Worm (Caenorhabditis elegans) whole organism, mixed stage, embryonic: ENCODE results near the gene F28A10.7.
"Not testable (repeated sequence)": the region's sequence is repeated elsewhere in the genome, so short reads cannot be mapped to it uniquely, and the experiment has no call there.

Source experiments
- M03D4.4 ChIP-seq: sonication (generic microtip); optimal IDR thresholded peaks from 2 replicates; lab custom pipeline; 2017; ENCODE audit warnings: mild to moderate bottlenecking, missing genetic modification characterization, missing compliant biosample characterization
- bed-3 ChIP-seq: fragments of 200-800 bp; sonication (Bioruptor generic); optimal IDR thresholded peaks from 3 replicates; lab custom pipeline; 2018; ENCODE audit warnings: mild to moderate bottlenecking, missing genetic modification characterization, moderate library complexity, missing compliant biosample characterization
- blmp-1 ChIP-seq: fragments of 150-350 bp; optimal IDR thresholded peaks from 2 replicates; lab custom pipeline; 2014; ENCODE audit warnings: missing biosample characterization, missing genetic modification characterization
- ceh-39 ChIP-seq: fragments of 150-350 bp; optimal IDR thresholded peaks from 2 replicates; lab custom pipeline; 2014; ENCODE audit warnings: missing biosample characterization, missing genetic modification characterization
- ceh-43 ChIP-seq: fragments of 200-800 bp; sonication (Bioruptor generic); optimal IDR thresholded peaks from 2 replicates; lab custom pipeline; 2018; ENCODE audit warnings: mild to moderate bottlenecking, missing genetic modification characterization, moderate library complexity, missing compliant biosample characterization
- ceh-83 ChIP-seq: fragments of 200-800 bp; sonication (Bioruptor generic); optimal IDR thresholded peaks from 2 replicates; lab custom pipeline; 2018; ENCODE audit warnings: mild to moderate bottlenecking, missing genetic modification characterization, missing compliant biosample characterization
- ces-1 ChIP-seq: fragments of 150-350 bp; optimal IDR thresholded peaks from 2 replicates; lab custom pipeline; 2014; ENCODE audit warnings: missing biosample characterization, missing genetic modification reagents, missing genetic modification characterization
- cnd-1 ChIP-seq: fragments of 200-800 bp; sonication (Bioruptor generic); optimal IDR thresholded peaks from 2 replicates; lab custom pipeline; 2018; ENCODE audit warnings: mild to moderate bottlenecking, missing genetic modification characterization, missing compliant biosample characterization
- elt-1 ChIP-seq: sonication (generic microtip); optimal IDR thresholded peaks from 2 replicates; lab custom pipeline; 2017; ENCODE audit warnings: missing genetic modification characterization, mild to moderate bottlenecking, missing compliant biosample characterization, antibody characterized with exemption, moderate library complexity, borderline replicate concordance; ENCODE audit not compliant: insufficient read depth
- flh-1 ChIP-seq: fragments of 200-800 bp; sonication (Bioruptor generic); optimal IDR thresholded peaks from 2 replicates; lab custom pipeline; 2018; ENCODE audit warnings: mild to moderate bottlenecking, missing genetic modification characterization, moderate library complexity, missing compliant biosample characterization
- hlh-1 ChIP-seq: fragments of 150-350 bp; optimal IDR thresholded peaks from 2 replicates; lab custom pipeline; 2014; ENCODE audit warnings: missing biosample characterization, missing genetic modification reagents, missing genetic modification characterization
- lin-13 ChIP-seq: fragments of 150-350 bp; optimal IDR thresholded peaks from 2 replicates; lab custom pipeline; 2014; ENCODE audit warnings: missing biosample characterization, missing genetic modification characterization
- lin-32 ChIP-seq: fragments of 200-800 bp; sonication (Bioruptor generic); optimal IDR thresholded peaks from 2 replicates; lab custom pipeline; 2018; ENCODE audit warnings: mild to moderate bottlenecking, missing genetic modification characterization, missing compliant biosample characterization
- lsy-2 ChIP-seq: fragments of 150-350 bp; optimal IDR thresholded peaks from 2 replicates; lab custom pipeline; 2014; ENCODE audit warnings: missing biosample characterization, missing genetic modification characterization
- mab-5 ChIP-seq: fragments of 150-350 bp; optimal IDR thresholded peaks from 2 replicates; lab custom pipeline; 2014; ENCODE audit warnings: missing biosample characterization, missing genetic modification characterization
- mep-1 ChIP-seq: fragments of 150-350 bp; optimal IDR thresholded peaks from 2 replicates; lab custom pipeline; 2017; ENCODE audit warnings: missing biosample characterization, missing genetic modification reagents, missing genetic modification characterization, inconsistent platforms
- mls-2 ChIP-seq: sonication (generic microtip); optimal IDR thresholded peaks from 2 replicates; lab custom pipeline; 2016; ENCODE audit warnings: mild to moderate bottlenecking, missing genetic modification characterization, moderate library complexity, missing compliant biosample characterization
- nhr-12 ChIP-seq: fragments of 150-350 bp; optimal IDR thresholded peaks from 2 replicates; lab custom pipeline; 2014; ENCODE audit warnings: missing biosample characterization, missing genetic modification characterization
- nhr-2 ChIP-seq: fragments of 150-350 bp; optimal IDR thresholded peaks from 2 replicates; lab custom pipeline; 2014; ENCODE audit warnings: missing biosample characterization, missing genetic modification characterization
- nhr-237 ChIP-seq: fragments of 150-350 bp; optimal IDR thresholded peaks from 2 replicates; lab custom pipeline; 2014; ENCODE audit warnings: missing biosample characterization, missing genetic modification characterization
- nhr-76 ChIP-seq: sonication (generic microtip); optimal IDR thresholded peaks from 2 replicates; lab custom pipeline; 2017; ENCODE audit warnings: missing biosample characterization, missing genetic modification characterization
- sem-2 ChIP-seq: fragments of 200-800 bp; sonication (Bioruptor generic); optimal IDR thresholded peaks from 2 replicates; lab custom pipeline; 2018; ENCODE audit warnings: mild to moderate bottlenecking, missing genetic modification characterization, missing compliant biosample characterization
- snpc-4 ChIP-seq: fragments of 150-350 bp; optimal IDR thresholded peaks from 2 replicates; lab custom pipeline; 2014; ENCODE audit warnings: missing biosample characterization, missing genetic modification characterization
- sptf-1 ChIP-seq: sonication (generic microtip); optimal IDR thresholded peaks from 2 replicates; lab custom pipeline; 2017; ENCODE audit warnings: mild to moderate bottlenecking, missing genetic modification characterization, moderate library complexity, missing compliant biosample characterization
- tbx-8 ChIP-seq: fragments of 200-800 bp; sonication (Bioruptor generic); optimal IDR thresholded peaks from 2 replicates; lab custom pipeline; 2018; ENCODE audit warnings: mild to moderate bottlenecking, missing genetic modification characterization, moderate library complexity, missing compliant biosample characterization
- unc-120 ChIP-seq: sonication (generic microtip); optimal IDR thresholded peaks from 2 replicates; lab custom pipeline; 2017; ENCODE audit warnings: missing genetic modification characterization, missing compliant biosample characterization; ENCODE audit not compliant: poor library complexity, severe bottlenecking
- unc-39 ChIP-seq: fragments of 150-350 bp; optimal IDR thresholded peaks from 2 replicates; lab custom pipeline; 2014; ENCODE audit warnings: missing biosample characterization, missing genetic modification characterization
- unc-62 ChIP-seq: fragments of 150-350 bp; optimal IDR thresholded peaks from 2 replicates; lab custom pipeline; 2014; ENCODE audit warnings: missing biosample characterization, missing genetic modification reagents, missing genetic modification characterization
- zip-8 ChIP-seq: fragments of 150-350 bp; optimal IDR thresholded peaks from 2 replicates; lab custom pipeline; 2014; ENCODE audit warnings: missing biosample characterization, missing genetic modification characterization
- ztf-11 ChIP-seq: fragments of 150-350 bp; optimal IDR thresholded peaks from 2 replicates; lab custom pipeline; 2014; ENCODE audit warnings: missing biosample characterization, missing genetic modification characterization

The F28A10.7 gene

ce11 chrII:868240-868864 is 22.8 kb upstream of the F28A10.7 start, which contains the start of gene fbxc-51:
Gene fbxc-51 (plus strand): TSS chrII:868814.
- peak; percentile 18 for TF ChIP-seq lin-32
- no peak for TF ChIP-seq unc-62
- TF ChIP-seq sptf-1 (tag; lab: Kevin White, UChicago) = no peak
- TF ChIP-seq ceh-43 (GFP tag; lab: Kevin White, UChicago) = no peak
- TF ChIP-seq ceh-39 (tag; lab: Kevin White, UChicago) = no peak
- peak; percentile 71 for TF ChIP-seq nhr-2 (tag; lab: Kevin White, UChicago)
- TF ChIP-seq snpc-4 (tag; lab: Kevin White, UChicago) = no peak
- TF ChIP-seq cnd-1 (tag; lab: Kevin White, UChicago) = peak; percentile 94
- TF ChIP-seq zip-8 (tag; lab: Kevin White, UChicago) = no peak
- TF ChIP-seq bed-3 (GFP tag; lab: Kevin White, UChicago) = no peak
- TF ChIP-seq, all 35 proteins: peak for 3

ce11 chrII:866801-867200 is 21.3 kb upstream of the F28A10.7 start, which contains the start of gene Y46B2A.3:
Gene Y46B2A.3 (minus strand): TSS chrII:866901.
- TF ChIP-seq blmp-1 (tag; lab: Kevin White, UChicago) = no peak
- no peak for TF ChIP-seq mab-5 (tag; lab: Kevin White, UChicago)
- TF ChIP-seq ceh-39 (tag; lab: Kevin White, UChicago) = no peak
- no peak for TF ChIP-seq unc-62
- no peak for TF ChIP-seq sem-2 (GFP tag; lab: Kevin White, UChicago)
- no peak for TF ChIP-seq tbx-8 (GFP tag; lab: Kevin White, UChicago)
- no peak for TF ChIP-seq lsy-2 (tag; lab: Kevin White, UChicago)

ce11 chrII:861564-861963 is 16.0 kb upstream of the F28A10.7 start, which contains the start of gene Y46B2A.4:
Gene Y46B2A.4 (plus strand): TSS chrII:861864.
- TF ChIP-seq lin-13 (tag; lab: Kevin White, UChicago) (no peak), zip-8 (tag; lab: Kevin White, UChicago) (no peak), ceh-43 (GFP tag; lab: Kevin White, UChicago) (no peak), nhr-237 (tag; lab: Kevin White, UChicago) (no peak), sem-2 (GFP tag; lab: Kevin White, UChicago) (no peak), flh-1 (GFP tag; lab: Kevin White, UChicago) (no peak), lin-32 (no peak), ceh-83 (GFP tag; lab: Kevin White, UChicago) (no peak), cnd-1 (tag; lab: Kevin White, UChicago) (no peak), ceh-39 (tag; lab: Kevin White, UChicago) (no peak), unc-39 (tag; lab: Kevin White, UChicago) (no peak), nhr-12 (tag; lab: Kevin White, UChicago) (no peak), M03D4.4 (no peak)

ce11 chrII:850567-850966 is 5.0 kb upstream of the F28A10.7 start, which contains the start of gene F28A10.5:
Gene F28A10.5 (minus strand): TSS chrII:850667.
- not testable (repeated sequence) for TF ChIP-seq ces-1 (GFP tag; lab: Kevin White, UChicago); flh-1 (GFP tag; lab: Kevin White, UChicago); mls-2 (tag; lab: Kevin White, UChicago)

ce11 chrII:848519-848918 is 3.0 kb upstream of the F28A10.7 start, which contains the start of the genes acdh-9 and F28A10.13:
Gene acdh-9 (minus strand): TSS chrII:848603.
Gene F28A10.13 (plus strand): TSS chrII:848812.
- TF ChIP-seq unc-62 = peak; percentile 70
- TF ChIP-seq nhr-76 (tag; lab: Kevin White, UChicago) = no peak
- peak; percentile 2 for TF ChIP-seq unc-120 (tag; lab: Kevin White, UChicago)
- peak; percentile 93 for TF ChIP-seq hlh-1 (tag; lab: Kevin White, UChicago)
- no peak for TF ChIP-seq lin-32
- TF ChIP-seq ztf-11 (tag; lab: Kevin White, UChicago) = no peak
- no peak for TF ChIP-seq nhr-237 (tag; lab: Kevin White, UChicago)
- no peak for TF ChIP-seq elt-1
- peak; percentile 3 for TF ChIP-seq mep-1 (tag; lab: Kevin White, UChicago)
- TF ChIP-seq nhr-2 (tag; lab: Kevin White, UChicago) = no peak
- TF ChIP-seq lsy-2 (tag; lab: Kevin White, UChicago) = no peak
